Worm (Caenorhabditis elegans): ENCODE data around the gene nhr-132.

DNA sequence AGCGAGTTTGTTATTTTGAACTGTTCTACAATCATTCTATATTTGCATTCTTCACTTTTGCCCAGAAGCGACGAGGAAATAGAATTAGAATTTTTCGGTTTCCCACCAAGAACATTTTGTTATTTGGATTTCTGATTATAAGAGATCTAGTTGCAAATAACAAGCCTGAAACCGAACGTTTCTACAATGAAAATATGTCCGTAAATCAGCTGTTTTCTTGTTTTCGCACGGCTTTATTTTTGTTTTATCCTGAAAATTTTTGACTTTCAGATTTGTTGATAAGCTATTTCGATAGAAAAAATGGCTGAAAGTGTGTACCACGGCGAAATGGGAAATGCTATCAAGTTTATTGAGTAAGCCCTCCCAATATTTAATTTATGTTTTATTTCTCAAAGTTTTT, 6.6 kb upstream of the nhr-132 start, which contains the start of gene srw-108:
- TF ChIP-seq mep-1 (tag; optimal IDR thresholded peaks at IDR 0.05) = no peak
- no peak for TF ChIP-seq nhr-28 (tag; optimal IDR thresholded peaks at IDR 0.05)
- no peak for TF ChIP-seq snpc-4 (tag; optimal IDR thresholded peaks at IDR 0.05)
- TF ChIP-seq pha-4 (tag; optimal IDR thresholded peaks at IDR 0.05) = no peak
- no peak for TF ChIP-seq ces-1 (GFP tag; optimal IDR thresholded peaks at IDR 0.05)
- no peak for TF ChIP-seq lin-13 (tag; optimal IDR thresholded peaks at IDR 0.05)
